Worm (Caenorhabditis elegans) whole organism, L3 larva: ENCODE measurements around the gene srsx-32.

Source experiments
- egl-27 ChIP-seq: sonication (generic microtip); optimal IDR thresholded peaks from 4 replicates; lab custom pipeline; 2017; ENCODE audit warnings: missing biosample characterization, missing genetic modification reagents, missing genetic modification characterization
- elt-3 ChIP-seq, 3 experiments: fragments of 150-350 bp in 1 of 3; sonication (generic microtip) in 2 of 3; optimal IDR thresholded peaks; 2 replicates in 2 of 3; 4 replicates in 1 of 3; lab custom pipeline; 2014 to 2017; ENCODE audit warnings: missing biosample characterization in 3 of 3, missing genetic modification characterization in 3 of 3
- nhr-237 ChIP-seq: fragments of 150-350 bp; optimal IDR thresholded peaks from 2 replicates; lab custom pipeline; 2014; ENCODE audit warnings: missing biosample characterization, missing genetic modification characterization

DNA sequence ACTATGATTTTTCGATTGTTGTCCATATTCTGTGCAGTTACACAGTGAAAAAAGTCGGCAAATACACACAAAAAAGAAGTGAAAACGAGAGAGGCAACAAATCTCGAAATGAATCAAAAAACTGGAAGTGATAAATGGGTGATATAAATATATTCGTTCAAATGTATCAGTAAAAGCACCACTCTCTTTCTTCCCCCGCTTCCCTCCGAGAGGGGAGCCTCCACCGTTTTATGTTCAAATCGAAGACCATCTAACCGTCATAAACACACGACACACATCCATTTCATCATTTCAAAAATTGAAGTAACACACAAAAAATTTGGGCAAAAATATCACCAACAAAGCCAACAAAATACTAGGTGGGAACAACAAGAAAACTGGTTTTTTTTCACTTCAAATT, 9.9 kb downstream of the srsx-32 start, which contains the start of gene F20A1.6:
- no peak for TF ChIP-seq elt-3 (tag; optimal IDR thresholded peaks at IDR 0.05; lab: Kevin White, UChicago)
- no peak for TF ChIP-seq egl-27 (tag; lab: Kevin White, UChicago)
- TF ChIP-seq nhr-237 (tag; lab: Kevin White, UChicago) = no peak
